Worm (Caenorhabditis elegans) whole organism, L1 larva: ENCODE data around the gene C07H6.2.

ENCODE experiments used
- alr-1 ChIP-seq: fragments of 200-800 bp; sonication (Bioruptor generic); optimal IDR thresholded peaks from 2 replicates; lab custom pipeline; 2018; ENCODE audit warnings: borderline replicate concordance, mild to moderate bottlenecking, missing genetic modification characterization, missing compliant biosample characterization
- ama-1 ChIP-seq: fragments of 150-350 bp; optimal IDR thresholded peaks from 2 replicates; lab custom pipeline; 2014
- blmp-1 ChIP-seq: fragments of 150-350 bp; optimal IDR thresholded peaks from 2 replicates; lab custom pipeline; 2014; ENCODE audit warnings: missing biosample characterization, missing genetic modification characterization
- ceh-88 ChIP-seq: fragments of 200-800 bp; sonication (Bioruptor generic); IDR thresholded peaks from 2 replicates; pipeline ENCODE4 v1.3.6; 2022; ENCODE audit warnings: missing genetic modification characterization, missing compliant biosample characterization
- elt-2 ChIP-seq: sonication (generic microtip); optimal IDR thresholded peaks from 2 replicates; lab custom pipeline; 2016; ENCODE audit warnings: missing genetic modification characterization, mild to moderate bottlenecking, inconsistent platforms, missing compliant biosample characterization, missing genetic modification reagents
- elt-3 ChIP-seq, 6 experiments: fragments of 150-350 bp in 1 of 6; sonication (generic microtip); optimal IDR thresholded peaks; 2 replicates each; lab custom pipeline; 2017 to 2018; ENCODE audit warnings: missing biosample characterization in 6 of 6, missing genetic modification characterization in 6 of 6, inconsistent platforms in 1 of 6
- lin-15B ChIP-seq: fragments of 150-350 bp; sonication (generic microtip); optimal IDR thresholded peaks from 3 replicates; lab custom pipeline; 2014; ENCODE audit warnings: missing biosample characterization, missing genetic modification characterization
- lin-39 ChIP-seq: fragments of 150-350 bp; optimal IDR thresholded peaks from 2 replicates; lab custom pipeline; 2014; ENCODE audit warnings: missing biosample characterization, missing genetic modification reagents, missing genetic modification characterization
- mdl-1 ChIP-seq, 2 experiments: fragments of 150-350 bp; optimal IDR thresholded peaks; 2 replicates each; lab custom pipeline; 2014 to 2017; ENCODE audit warnings: missing biosample characterization in 2 of 2, missing genetic modification characterization in 2 of 2, inconsistent platforms in 1 of 2
- nhr-85 ChIP-seq: sonication (generic microtip); peaks from one replicate; lab custom pipeline; 2016; ENCODE audit warnings: missing genetic modification characterization, inconsistent platforms, missing compliant biosample characterization
- pag-3 ChIP-seq: sonication (generic microtip); optimal IDR thresholded peaks from 2 replicates; lab custom pipeline; 2017; ENCODE audit warnings: missing genetic modification characterization, mild to moderate bottlenecking, missing compliant biosample characterization, antibody characterized with exemption, borderline replicate concordance; ENCODE audit not compliant: insufficient read depth
- sox-4 ChIP-seq: sonication (generic microtip); optimal IDR thresholded peaks from 2 replicates; lab custom pipeline; 2016; ENCODE audit warnings: missing genetic modification characterization, missing compliant biosample characterization
- unc-62 ChIP-seq: fragments of 150-350 bp; optimal IDR thresholded peaks from 2 replicates; lab custom pipeline; 2014; ENCODE audit warnings: missing biosample characterization, missing genetic modification reagents, missing genetic modification characterization
- unc-86 ChIP-seq: sonication (generic microtip); optimal IDR thresholded peaks from 2 replicates; lab custom pipeline; 2016; ENCODE audit warnings: missing genetic modification characterization, missing compliant biosample characterization

DNA sequence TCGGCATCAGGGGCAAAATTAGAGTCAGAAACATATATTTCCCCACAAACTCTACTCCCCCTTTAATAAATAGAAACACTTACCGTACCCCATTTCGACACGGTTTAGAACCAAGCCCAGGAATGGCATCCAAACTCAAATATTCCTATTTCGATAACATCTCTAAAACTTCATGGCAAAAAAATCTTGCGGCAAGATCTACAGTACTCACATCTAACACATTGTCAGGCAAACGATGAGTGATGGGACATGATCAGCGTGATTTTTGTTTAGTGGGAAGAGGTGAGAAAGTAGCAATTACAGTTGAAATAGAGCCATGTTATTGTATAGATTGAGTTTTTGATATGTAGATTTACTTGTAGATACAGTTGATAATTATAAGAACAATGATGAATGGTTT, 30.2 kb downstream of the C07H6.2 start:
- TF ChIP-seq elt-2 (no peak), nhr-85 (tag; lab: Kevin White, UChicago) (peak; percentile 69), ama-1 (lab: Kevin White, UChicago) (no peak), lin-39 (tag; lab: Kevin White, UChicago) (no peak), sox-4 (tag; lab: Kevin White, UChicago) (no peak), lin-15B (tag; lab: Kevin White, UChicago) (no peak), ceh-88 (GFP tag; lab: Robert Waterston, UW) (no peak), pag-3 (no peak), unc-62 (GFP tag; lab: Kevin White, UChicago) (no peak), alr-1 (tag; lab: Kevin White, UChicago) (no peak), unc-86 (tag; lab: Kevin White, UChicago) (no peak), blmp-1 (tag; lab: Kevin White, UChicago) (no peak), elt-3 (tag; optimal IDR thresholded peaks at IDR 0.05; lab: Kevin White, UChicago) (no peak), mdl-1 (tag; optimal IDR thresholded peaks at IDR 0.05; lab: Kevin White, UChicago) (no peak)
